Worm (Caenorhabditis elegans) whole organism, young adult: ENCODE data around the gene taf-13.

ENCODE experiments used
- F37B4.10 ChIP-seq: fragments of 200-800 bp; sonication (Bioruptor generic); IDR thresholded peaks from 2 replicates; pipeline ENCODE4 v1.3.6; 2022; ENCODE audit warnings: missing genetic modification characterization, missing compliant biosample characterization
- nfya-1 ChIP-seq: sonication (generic microtip); optimal IDR thresholded peaks from 2 replicates; lab custom pipeline; 2017; ENCODE audit warnings: antibody characterized with exemption, missing compliant biosample characterization, missing genetic modification characterization, borderline replicate concordance; ENCODE audit not compliant: insufficient read depth

- TF ChIP-seq nfya-1 (tag; lab: Kevin White, UChicago): no peak
- no peak for TF ChIP-seq F37B4.10 (GFP tag; lab: Robert Waterston, UW)
These were observed 49.0 kb upstream of the taf-13 start for ce11 chrII:10654435-10654834.
